Worm (Caenorhabditis elegans): ENCODE measurements around the gene B0564.2.

DNA sequence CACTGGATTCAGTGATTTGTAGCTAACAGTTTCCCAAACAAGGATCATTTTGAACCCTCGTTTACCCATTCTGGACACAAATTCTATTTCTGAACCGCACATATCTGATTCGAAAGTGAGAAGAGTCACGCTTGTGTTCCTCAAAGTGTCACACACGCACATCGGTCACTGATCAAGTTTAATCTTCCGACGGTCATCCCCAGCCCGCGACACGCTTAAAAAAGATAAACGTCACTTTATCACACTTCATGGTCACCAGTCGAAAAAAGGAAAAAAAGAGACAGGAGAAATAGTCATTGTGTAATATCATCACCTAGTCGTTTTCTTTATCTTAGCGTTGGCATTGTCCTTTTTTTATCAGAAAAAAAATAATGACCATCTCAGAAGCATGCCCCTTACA is 29.8 kb upstream of the B0564.2 start:
- TF ChIP-seq sma-3 (GFP tag; optimal IDR thresholded peaks at IDR 0.05) = peak; percentile 49
- TF ChIP-seq ceh-82 (tag; optimal IDR thresholded peaks at IDR 0.05) = no peak
- TF ChIP-seq elt-3 (tag; optimal IDR thresholded peaks at IDR 0.05) = no peak
- TF ChIP-seq elt-1 (tag; optimal IDR thresholded peaks at IDR 0.05) = no peak
- TF ChIP-seq F13H6.1 (tag; optimal IDR thresholded peaks at IDR 0.05) = no peak
